Worm (Caenorhabditis elegans) whole organism, mixed stage, embryonic: ENCODE measurements around the gene C13G3.1.

Experiments used
- blmp-1 ChIP-seq: fragments of 150-350 bp; optimal IDR thresholded peaks from 2 replicates; lab custom pipeline; 2014; ENCODE audit warnings: missing biosample characterization, missing genetic modification characterization
- ceh-43 ChIP-seq: fragments of 200-800 bp; sonication (Bioruptor generic); optimal IDR thresholded peaks from 2 replicates; lab custom pipeline; 2018; ENCODE audit warnings: mild to moderate bottlenecking, missing genetic modification characterization, moderate library complexity, missing compliant biosample characterization
- lin-13 ChIP-seq: fragments of 150-350 bp; optimal IDR thresholded peaks from 2 replicates; lab custom pipeline; 2014; ENCODE audit warnings: missing biosample characterization, missing genetic modification characterization
- nhr-12 ChIP-seq: fragments of 150-350 bp; optimal IDR thresholded peaks from 2 replicates; lab custom pipeline; 2014; ENCODE audit warnings: missing biosample characterization, missing genetic modification characterization
- nhr-237 ChIP-seq: fragments of 150-350 bp; optimal IDR thresholded peaks from 2 replicates; lab custom pipeline; 2014; ENCODE audit warnings: missing biosample characterization, missing genetic modification characterization
- nhr-28 ChIP-seq: fragments of 150-350 bp; optimal IDR thresholded peaks from 2 replicates; lab custom pipeline; 2014; ENCODE audit warnings: missing biosample characterization, missing genetic modification characterization
- nhr-76 ChIP-seq: sonication (generic microtip); optimal IDR thresholded peaks from 2 replicates; lab custom pipeline; 2017; ENCODE audit warnings: missing biosample characterization, missing genetic modification characterization
- pha-4 ChIP-seq: fragments of 150-350 bp; optimal IDR thresholded peaks from 2 replicates; lab custom pipeline; 2018; ENCODE audit warnings: missing biosample characterization, missing genetic modification reagents, missing genetic modification characterization
- ztf-11 ChIP-seq: fragments of 150-350 bp; optimal IDR thresholded peaks from 2 replicates; lab custom pipeline; 2014; ENCODE audit warnings: missing biosample characterization, missing genetic modification characterization

DNA sequence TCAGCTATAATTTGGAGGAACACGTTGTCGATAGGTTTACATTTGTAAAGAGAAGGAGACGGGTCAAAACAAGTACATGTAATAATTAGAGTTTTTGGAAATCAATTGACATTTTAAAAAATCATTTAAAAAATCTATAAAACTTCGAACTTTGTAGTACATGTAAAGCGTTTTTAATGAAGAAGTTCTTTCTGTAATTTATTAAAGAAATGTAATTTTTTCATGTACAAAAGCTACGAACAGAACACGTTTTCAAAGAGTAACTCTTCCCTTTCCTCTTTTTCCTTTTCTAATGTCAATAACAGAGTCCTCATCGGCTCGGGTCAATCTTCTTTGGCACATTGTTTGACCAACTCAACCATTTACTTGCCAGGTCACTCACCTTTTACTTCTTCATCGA lies 31.5 kb upstream of the C13G3.1 start, which contains the start of gene C45B11.6:
- TF ChIP-seq ztf-11 (tag; lab: Kevin White, UChicago) (no peak), nhr-76 (tag; lab: Kevin White, UChicago) (no peak), blmp-1 (tag; lab: Kevin White, UChicago) (no peak), pha-4 (tag; lab: Kevin White, UChicago) (no peak), lin-13 (tag; lab: Kevin White, UChicago) (no peak), ceh-43 (GFP tag; lab: Kevin White, UChicago) (no peak), nhr-237 (tag; lab: Kevin White, UChicago) (no peak), nhr-28 (no peak), nhr-12 (tag; lab: Kevin White, UChicago) (no peak)
